Worm (Caenorhabditis elegans) whole organism, L1 larva: ENCODE measurements around the gene scl-26.

Experiments used
- C16A3.4 ChIP-seq: fragments of 150-350 bp; optimal IDR thresholded peaks from 2 replicates; lab custom pipeline; 2014; ENCODE audit warnings: missing biosample characterization, missing genetic modification characterization
- F16B12.6 ChIP-seq: fragments of 150-350 bp; optimal IDR thresholded peaks from 2 replicates; lab custom pipeline; 2014; ENCODE audit warnings: missing biosample characterization, missing genetic modification characterization
- Y116A8C.19 ChIP-seq: sonication (generic microtip); optimal IDR thresholded peaks from 2 replicates; lab custom pipeline; 2016; ENCODE audit warnings: missing compliant biosample characterization, missing genetic modification characterization, borderline replicate concordance
- aha-1 ChIP-seq: fragments of 150-350 bp; optimal IDR thresholded peaks from 2 replicates; lab custom pipeline; 2014; ENCODE audit warnings: missing biosample characterization, missing genetic modification characterization
- alr-1 ChIP-seq: fragments of 200-800 bp; sonication (Bioruptor generic); optimal IDR thresholded peaks from 2 replicates; lab custom pipeline; 2018; ENCODE audit warnings: borderline replicate concordance, mild to moderate bottlenecking, missing genetic modification characterization, missing compliant biosample characterization
- blmp-1 ChIP-seq: fragments of 150-350 bp; optimal IDR thresholded peaks from 2 replicates; lab custom pipeline; 2014; ENCODE audit warnings: missing biosample characterization, missing genetic modification characterization
- ceh-63 ChIP-seq: fragments of 200-800 bp; sonication (Bioruptor generic); optimal IDR thresholded peaks from 2 replicates; lab custom pipeline; 2018; ENCODE audit warnings: mild to moderate bottlenecking, missing genetic modification characterization, missing compliant biosample characterization
- ceh-8 ChIP-seq: fragments of 200-800 bp; sonication (Bioruptor generic); optimal IDR thresholded peaks from 2 replicates; lab custom pipeline; 2018; ENCODE audit warnings: mild to moderate bottlenecking, missing genetic modification characterization, moderate library complexity, missing compliant biosample characterization
- dsc-1 ChIP-seq: sonication (generic microtip); optimal IDR thresholded peaks from 2 replicates; lab custom pipeline; 2016; ENCODE audit warnings: mild to moderate bottlenecking, missing genetic modification characterization, missing compliant biosample characterization
- efl-1 ChIP-seq, 4 experiments: fragments of 150-350 bp; optimal IDR thresholded peaks in 3 of 4; peaks in 1 of 4; 1 replicate in 1 of 4; 2 replicates in 3 of 4; lab custom pipeline; 2014; ENCODE audit warnings: missing biosample characterization in 2 of 4, missing genetic modification characterization in 2 of 4, missing genetic modification reagents in 2 of 4
- efl-3 ChIP-seq: fragments of 200-800 bp; sonication (Bioruptor generic); optimal IDR thresholded peaks from 2 replicates; lab custom pipeline; 2018; ENCODE audit warnings: mild to moderate bottlenecking, missing genetic modification characterization, missing compliant biosample characterization
- egl-27 ChIP-seq, 2 experiments: fragments of 150-350 bp in 1 of 2; sonication (generic microtip); optimal IDR thresholded peaks; 3 replicates each; lab custom pipeline; 2017 to 2018; ENCODE audit warnings: missing biosample characterization in 2 of 2, missing genetic modification characterization in 2 of 2, missing genetic modification reagents in 2 of 2
- elt-2 ChIP-seq: sonication (generic microtip); optimal IDR thresholded peaks from 2 replicates; lab custom pipeline; 2016; ENCODE audit warnings: missing genetic modification characterization, mild to moderate bottlenecking, inconsistent platforms, missing compliant biosample characterization, missing genetic modification reagents
- elt-3 ChIP-seq, 6 experiments: fragments of 150-350 bp in 1 of 6; sonication (generic microtip); optimal IDR thresholded peaks; 2 replicates each; lab custom pipeline; 2017 to 2018; ENCODE audit warnings: missing biosample characterization in 6 of 6, missing genetic modification characterization in 6 of 6, inconsistent platforms in 1 of 6
- fos-1 ChIP-seq: fragments of 150-350 bp; optimal IDR thresholded peaks from 2 replicates; lab custom pipeline; 2014; ENCODE audit warnings: missing biosample characterization, missing genetic modification characterization
- hlh-4 ChIP-seq: sonication (generic microtip); optimal IDR thresholded peaks from 2 replicates; lab custom pipeline; 2016; ENCODE audit warnings: mild to moderate bottlenecking, missing genetic modification characterization, missing compliant biosample characterization
- hpl-2 ChIP-seq: fragments of 150-350 bp; optimal IDR thresholded peaks from 2 replicates; lab custom pipeline; 2014; ENCODE audit warnings: missing biosample characterization, missing genetic modification reagents, missing genetic modification characterization
- irx-1 ChIP-seq: sonication (generic microtip); optimal IDR thresholded peaks from 2 replicates; lab custom pipeline; 2016; ENCODE audit warnings: missing genetic modification characterization, missing compliant biosample characterization
- isw-1 ChIP-seq: fragments of 200-800 bp; sonication (Bioruptor generic); IDR thresholded peaks from 2 replicates; pipeline ENCODE4 v1.3.6; 2022; ENCODE audit warnings: missing genetic modification characterization, missing compliant biosample characterization
- lin-14 ChIP-seq: fragments of 200-800 bp; sonication (Bioruptor generic); optimal IDR thresholded peaks from 2 replicates; lab custom pipeline; 2018; ENCODE audit warnings: mild to moderate bottlenecking, missing genetic modification characterization, moderate library complexity, missing compliant biosample characterization
- lin-15B ChIP-seq: fragments of 150-350 bp; sonication (generic microtip); optimal IDR thresholded peaks from 3 replicates; lab custom pipeline; 2014; ENCODE audit warnings: missing biosample characterization, missing genetic modification characterization
- lin-35 ChIP-seq, 2 experiments: fragments of 150-350 bp; optimal IDR thresholded peaks; 2 replicates each; lab custom pipeline; 2014; ENCODE audit warnings: missing biosample characterization in 2 of 2, missing genetic modification characterization in 2 of 2, missing genetic modification reagents in 2 of 2
- lin-39 ChIP-seq: fragments of 150-350 bp; optimal IDR thresholded peaks from 2 replicates; lab custom pipeline; 2014; ENCODE audit warnings: missing biosample characterization, missing genetic modification reagents, missing genetic modification characterization
- lir-3 ChIP-seq: sonication (generic microtip); optimal IDR thresholded peaks from 2 replicates; lab custom pipeline; 2016; ENCODE audit warnings: mild to moderate bottlenecking, missing genetic modification characterization, moderate library complexity, missing compliant biosample characterization; ENCODE audit not compliant: poor library complexity
- lsy-2 ChIP-seq, 2 experiments: fragments of 150-350 bp; optimal IDR thresholded peaks; 2 replicates each; lab custom pipeline; 2014; ENCODE audit warnings: missing biosample characterization in 2 of 2, missing genetic modification characterization in 2 of 2
- mdl-1 ChIP-seq, 2 experiments: fragments of 150-350 bp; optimal IDR thresholded peaks; 2 replicates each; lab custom pipeline; 2014 to 2017; ENCODE audit warnings: missing biosample characterization in 2 of 2, missing genetic modification characterization in 2 of 2, inconsistent platforms in 1 of 2
- mep-1 ChIP-seq: fragments of 150-350 bp; optimal IDR thresholded peaks from 2 replicates; lab custom pipeline; 2014; ENCODE audit warnings: missing biosample characterization, missing genetic modification characterization
- nhr-11 ChIP-seq: fragments of 150-350 bp; optimal IDR thresholded peaks from 2 replicates; lab custom pipeline; 2014; ENCODE audit warnings: missing biosample characterization, missing genetic modification characterization
- nhr-28 ChIP-seq: fragments of 150-350 bp; optimal IDR thresholded peaks from 2 replicates; lab custom pipeline; 2014; ENCODE audit warnings: missing biosample characterization, missing genetic modification characterization
- nhr-76 ChIP-seq: sonication (generic microtip); optimal IDR thresholded peaks from 2 replicates; lab custom pipeline; 2017; ENCODE audit warnings: missing biosample characterization, missing genetic modification characterization
- nhr-85 ChIP-seq: sonication (generic microtip); peaks from one replicate; lab custom pipeline; 2016; ENCODE audit warnings: missing genetic modification characterization, inconsistent platforms, missing compliant biosample characterization
- nhr-90 ChIP-seq: sonication (generic microtip); optimal IDR thresholded peaks from 2 replicates; lab custom pipeline; 2016; ENCODE audit warnings: mild to moderate bottlenecking, missing genetic modification characterization, missing compliant biosample characterization; ENCODE audit not compliant: poor library complexity
- pqm-1 ChIP-seq: sonication (generic microtip); optimal IDR thresholded peaks from 3 replicates; lab custom pipeline; 2017; ENCODE audit warnings: missing biosample characterization, missing genetic modification characterization
- snpc-4 ChIP-seq: fragments of 150-350 bp; optimal IDR thresholded peaks from 2 replicates; lab custom pipeline; 2014; ENCODE audit warnings: missing biosample characterization, missing genetic modification characterization
- snu-23 ChIP-seq: sonication (generic microtip); optimal IDR thresholded peaks from 2 replicates; lab custom pipeline; 2016; ENCODE audit warnings: missing genetic modification characterization, missing compliant biosample characterization
- sox-4 ChIP-seq: sonication (generic microtip); optimal IDR thresholded peaks from 2 replicates; lab custom pipeline; 2016; ENCODE audit warnings: missing genetic modification characterization, missing compliant biosample characterization
- tbx-2 ChIP-seq: sonication (generic microtip); optimal IDR thresholded peaks from 2 replicates; lab custom pipeline; 2016; ENCODE audit warnings: missing genetic modification characterization, missing compliant biosample characterization
- unc-130 ChIP-seq: fragments of 150-350 bp; optimal IDR thresholded peaks from 2 replicates; lab custom pipeline; 2017; ENCODE audit warnings: missing biosample characterization, missing genetic modification characterization, inconsistent platforms
- unc-30 ChIP-seq: sonication (generic microtip); optimal IDR thresholded peaks from 2 replicates; lab custom pipeline; 2017; ENCODE audit warnings: missing biosample characterization, missing genetic modification characterization
- unc-62 ChIP-seq: fragments of 150-350 bp; optimal IDR thresholded peaks from 2 replicates; lab custom pipeline; 2014; ENCODE audit warnings: missing biosample characterization, missing genetic modification reagents, missing genetic modification characterization
- unc-86 ChIP-seq: sonication (generic microtip); optimal IDR thresholded peaks from 2 replicates; lab custom pipeline; 2016; ENCODE audit warnings: missing genetic modification characterization, missing compliant biosample characterization
- zag-1 ChIP-seq: fragments of 150-350 bp; optimal IDR thresholded peaks from 2 replicates; lab custom pipeline; 2014; ENCODE audit warnings: missing biosample characterization, missing genetic modification characterization

scl-26 gene

ce11 chrV:7575563-7575962 lies 25.8 kb downstream of the scl-26 start, which contains the start of the genes snu-66 and ints-9 (continued):
- TF ChIP-seq nhr-11 (tag; lab: Kevin White, UChicago) (no peak), sox-4 (tag; lab: Kevin White, UChicago) (no peak), elt-2 (tag; lab: Kevin White, UChicago) (no peak), unc-30 (tag; lab: Kevin White, UChicago) (no peak), snu-23 (GFP tag; lab: Kevin White, UChicago) (peak; percentile 84), mdl-1 (tag; optimal IDR thresholded peaks at IDR 0.05; lab: Kevin White, UChicago) (peak in 1 of 2 experiments; percentile 41), lir-3 (peak; percentile 18), efl-1 (optimal IDR thresholded peaks at IDR 0.05; lab: Kevin White, UChicago) (peak; percentile 67 to 80), efl-1 (GFP tag; optimal IDR thresholded peaks at IDR 0.05 in 1 of 2; lab: Kevin White, UChicago) (peak; percentile 78 to 96), lsy-2 (tag; optimal IDR thresholded peaks at IDR 0.05; lab: Kevin White, UChicago) (peak; percentile 79 to 80), elt-3 (tag; optimal IDR thresholded peaks at IDR 0.05; lab: Kevin White, UChicago) (peak in 2 of 6 experiments; percentile 23 to 35), egl-27 (tag; optimal IDR thresholded peaks at IDR 0.05; lab: Kevin White, UChicago) (no peak), ceh-8 (peak; percentile 27), tbx-2 (peak; percentile 72), aha-1 (tag; lab: Kevin White, UChicago) (no peak), pqm-1 (tag; lab: Kevin White, UChicago) (no peak), lin-39 (tag; lab: Kevin White, UChicago) (peak; percentile 48), efl-3 (no peak), snpc-4 (peak; percentile 41), fos-1 (tag; lab: Kevin White, UChicago) (peak; percentile 34), nhr-90 (tag; lab: Kevin White, UChicago) (peak; percentile 76), C16A3.4 (tag; lab: Kevin White, UChicago) (peak; percentile 74), Y116A8C.19 (tag; lab: Kevin White, UChicago) (no peak), unc-130 (tag; lab: Kevin White, UChicago) (peak; percentile 71), blmp-1 (peak; percentile 66), nhr-85 (tag; lab: Kevin White, UChicago) (peak; percentile 81), dsc-1 (peak; percentile 68), alr-1 (tag; lab: Kevin White, UChicago) (no peak)

DNA sequence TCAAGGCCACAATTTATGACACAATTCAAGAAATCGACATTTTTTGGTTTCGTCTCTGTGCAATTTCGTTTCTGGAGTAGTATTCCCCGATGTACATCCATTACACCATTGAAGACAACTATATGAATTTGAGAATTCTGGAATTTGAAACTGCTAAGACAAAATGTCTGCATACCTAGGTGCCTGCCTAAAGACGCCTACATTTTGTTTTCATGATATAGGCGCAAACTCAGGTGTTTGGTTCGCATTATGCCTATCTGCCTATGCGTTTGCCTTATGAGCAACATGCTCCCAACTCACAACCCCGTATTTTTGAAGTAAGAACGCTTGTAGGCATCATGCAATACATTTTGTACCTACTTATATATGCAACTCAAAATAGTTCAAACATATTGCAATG lies 30.4 kb downstream of the scl-26 start, which contains the start of gene F19F10.14:
TSS of gene F19F10.14 (minus strand) at position 101 of the 400 bp plus-strand sequence.
- TF ChIP-seq lin-15B (tag; lab: Kevin White, UChicago) = no peak
- no peak for TF ChIP-seq nhr-28
- TF ChIP-seq irx-1 (tag; lab: Kevin White, UChicago) = no peak
- TF ChIP-seq mdl-1 (tag; optimal IDR thresholded peaks at IDR 0.05; lab: Kevin White, UChicago) = no peak
- TF ChIP-seq F16B12.6 = no peak
- no peak for TF ChIP-seq ceh-63

DNA sequence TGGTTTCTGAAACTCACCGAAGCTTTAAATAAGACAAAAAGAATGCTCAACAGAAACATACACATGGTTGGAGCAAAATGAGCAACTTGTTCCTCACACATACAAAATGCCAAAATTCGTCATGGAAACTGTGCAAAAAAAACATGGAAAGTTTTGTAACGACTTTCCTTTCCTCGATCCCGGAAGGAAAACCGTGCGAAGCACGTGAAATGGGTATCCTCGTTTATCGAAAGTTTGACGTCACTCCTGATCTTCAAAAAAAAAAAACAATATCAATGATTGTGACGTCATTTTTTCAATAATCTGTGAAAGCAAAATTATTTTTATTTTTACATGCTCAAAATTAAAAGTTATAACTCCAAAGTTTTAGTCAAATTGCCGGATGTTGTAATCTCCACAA lies 31.1 kb downstream of the scl-26 start, which contains the start of gene clec-212:
TSS of gene clec-212 (minus strand) at position 101 of the 400 bp plus-strand sequence.
- TF ChIP-seq lin-15B (tag; lab: Kevin White, UChicago) (no peak), unc-86 (tag; lab: Kevin White, UChicago) (no peak), lin-14 (GFP tag; lab: Kevin White, UChicago) (no peak), hlh-4 (no peak), zag-1 (tag; lab: Kevin White, UChicago) (no peak), lin-35 (GFP tag; optimal IDR thresholded peaks at IDR 0.05; lab: Kevin White, UChicago) (no peak), unc-62 (GFP tag; lab: Kevin White, UChicago) (no peak), nhr-76 (no peak), snu-23 (GFP tag; lab: Kevin White, UChicago) (no peak), isw-1 (GFP tag; lab: Robert Waterston, UW) (no peak), ceh-63 (no peak), unc-130 (tag; lab: Kevin White, UChicago) (no peak), hpl-2 (GFP tag; lab: Kevin White, UChicago) (no peak), mep-1 (no peak)
- TF ChIP-seq, all 84 proteins: peak for 0
